Fruit fly (Drosophila melanogaster) whole organism, embryonic: ENCODE results near the gene Arpc2.

Source experiments
- B-H1 ChIP-seq: fragments of 200-800 bp; sonication (Bioruptor generic); IDR thresholded peaks from 3 replicates; pipeline ENCODE4 v1.3.6; 2022; ENCODE audit warnings: missing biosample characterization, missing genetic modification characterization
- Bgb ChIP-seq: fragments of 200-800 bp; sonication (Bioruptor generic); IDR thresholded peaks from 2 replicates; pipeline ENCODE4 v1.3.6; 2022; ENCODE audit warnings: missing biosample characterization, missing genetic modification characterization; ENCODE audit not compliant: partially characterized antibody
- CG12071 ChIP-seq: fragments of 200-800 bp; sonication (Bioruptor generic); optimal IDR thresholded peaks from 3 replicates; lab custom pipeline; 2018; ENCODE audit warnings: missing biosample characterization, mild to moderate bottlenecking, missing genetic modification characterization
- CG12219 ChIP-seq: fragments of 200-800 bp; sonication (Bioruptor generic); optimal IDR thresholded peaks from 3 replicates; lab custom pipeline; 2018; ENCODE audit warnings: missing biosample characterization, mild to moderate bottlenecking, missing genetic modification characterization
- CG1233 ChIP-seq: fragments of 200-800 bp; sonication (Bioruptor generic); optimal IDR thresholded peaks from 4 replicates; lab custom pipeline; 2018; ENCODE audit warnings: missing biosample characterization, mild to moderate bottlenecking, missing genetic modification characterization
- CG12659 ChIP-seq: fragments of 200-800 bp; sonication (Bioruptor generic); optimal IDR thresholded peaks from 3 replicates; lab custom pipeline; 2017; ENCODE audit warnings: mild to moderate bottlenecking, missing biosample characterization, missing genetic modification reagents, missing genetic modification characterization
- CG15269 ChIP-seq: fragments of 200-800 bp; sonication (Bioruptor generic); optimal IDR thresholded peaks from 2 replicates; lab custom pipeline; 2018; ENCODE audit warnings: missing biosample characterization, mild to moderate bottlenecking, missing genetic modification characterization, moderate library complexity
- CG1529 ChIP-seq: fragments of 200-800 bp; sonication (Bioruptor generic); optimal IDR thresholded peaks from 3 replicates; lab custom pipeline; 2018; ENCODE audit warnings: missing biosample characterization, missing genetic modification characterization
- CG15601 ChIP-seq: fragments of 200-800 bp; sonication (Bioruptor generic); optimal IDR thresholded peaks from 3 replicates; lab custom pipeline; 2019; ENCODE audit warnings: missing biosample characterization, mild to moderate bottlenecking, missing genetic modification characterization, moderate library complexity
- CG18262 ChIP-seq: fragments of 200-800 bp; optimal IDR thresholded peaks from 3 replicates; lab custom pipeline; 2019; ENCODE audit warnings: missing biosample characterization, mild to moderate bottlenecking, missing genetic modification characterization, moderate library complexity
- CG2116 ChIP-seq: fragments of 200-800 bp; sonication (Bioruptor generic); optimal IDR thresholded peaks from 3 replicates; lab custom pipeline; 2018; ENCODE audit warnings: missing biosample characterization, mild to moderate bottlenecking, missing genetic modification characterization
- CG2678 ChIP-seq: fragments of 200-800 bp; sonication (Bioruptor generic); optimal IDR thresholded peaks from 3 replicates; lab custom pipeline; 2019; ENCODE audit warnings: missing biosample characterization, mild to moderate bottlenecking, missing genetic modification characterization, moderate library complexity
- CG3847 ChIP-seq: fragments of 200-800 bp; sonication (Bioruptor generic); IDR thresholded peaks from 2 replicates; pipeline ENCODE4 v1.3.6; 2022; ENCODE audit warnings: missing biosample characterization, missing genetic modification characterization
- CG4424 ChIP-seq: fragments of 200-800 bp; sonication (Bioruptor generic); optimal IDR thresholded peaks from 3 replicates; lab custom pipeline; 2016; ENCODE audit warnings: missing biosample characterization, missing genetic modification characterization
- CG4707 ChIP-seq: fragments of 200-800 bp; sonication (Bioruptor generic); optimal IDR thresholded peaks from 2 replicates; lab custom pipeline; 2018; ENCODE audit warnings: missing biosample characterization, mild to moderate bottlenecking, missing genetic modification characterization, moderate library complexity
- CG8290 ChIP-seq, 3 experiments: fragments of 200-800 bp; sonication (Bioruptor generic); optimal IDR thresholded peaks; 2 replicates each; lab custom pipeline; 2016 to 2019; ENCODE audit warnings: missing biosample characterization in 3 of 3, missing genetic modification characterization in 3 of 3, mild to moderate bottlenecking in 2 of 3, moderate library complexity in 1 of 3
- CG9932 ChIP-seq: fragments of 200-800 bp; sonication (Bioruptor generic); IDR thresholded peaks from 2 replicates; pipeline ENCODE4 v1.3.6; 2022; ENCODE audit warnings: missing biosample characterization, missing genetic modification characterization
- CTCF ChIP-seq: fragments of 200-800 bp; sonication (Bioruptor generic); optimal IDR thresholded peaks from 2 replicates; lab custom pipeline; 2017; ENCODE audit warnings: missing biosample characterization, mild to moderate bottlenecking, missing genetic modification characterization, moderate library complexity
- Dek ChIP-seq: fragments of 200-800 bp; sonication (Bioruptor generic); optimal IDR thresholded peaks from 3 replicates; lab custom pipeline; 2019; ENCODE audit warnings: missing biosample characterization, mild to moderate bottlenecking, missing genetic modification characterization, moderate library complexity
- Dp ChIP-seq: fragments of 200-800 bp; sonication (Bioruptor generic); optimal IDR thresholded peaks from 2 replicates; lab custom pipeline; 2018; ENCODE audit warnings: missing biosample characterization, mild to moderate bottlenecking, missing genetic modification characterization, moderate library complexity
- Hmr ChIP-seq: fragments of 200-800 bp; sonication (Bioruptor generic); optimal IDR thresholded peaks from 3 replicates; lab custom pipeline; 2017; ENCODE audit warnings: mild to moderate bottlenecking, missing biosample characterization, missing genetic modification reagents, missing genetic modification characterization
- Hr51 ChIP-seq, 2 experiments: fragments of 200-800 bp; sonication (Bioruptor generic); optimal IDR thresholded peaks; 2 replicates in 1 of 2; 3 replicates in 1 of 2; lab custom pipeline; 2016 to 2018; ENCODE audit warnings: missing biosample characterization in 2 of 2, missing genetic modification characterization in 2 of 2, mild to moderate bottlenecking in 1 of 2, moderate library complexity in 1 of 2
- Hsf ChIP-seq: fragments of 200-800 bp; sonication (Bioruptor generic); optimal IDR thresholded peaks from 3 replicates; lab custom pipeline; 2016; ENCODE audit warnings: missing biosample characterization, missing genetic modification characterization
- Lhr ChIP-seq: fragments of 200-800 bp; sonication (Bioruptor generic); optimal IDR thresholded peaks from 3 replicates; lab custom pipeline; 2017; ENCODE audit warnings: mild to moderate bottlenecking, missing biosample characterization, missing genetic modification reagents, missing genetic modification characterization
- NfI ChIP-seq: fragments of 200-800 bp; sonication (Bioruptor generic); optimal IDR thresholded peaks from 3 replicates; lab custom pipeline; 2018; ENCODE audit warnings: missing biosample characterization, mild to moderate bottlenecking, missing genetic modification characterization, moderate library complexity
- Oli ChIP-seq: fragments of 200-800 bp; sonication (Bioruptor generic); optimal IDR thresholded peaks from 2 replicates; lab custom pipeline; 2018; ENCODE audit warnings: missing biosample characterization, mild to moderate bottlenecking, missing genetic modification characterization, moderate library complexity
- Poxn ChIP-seq: fragments of 200-800 bp; sonication (Bioruptor generic); IDR thresholded peaks from 2 replicates; pipeline ENCODE4 v1.3.6; 2022; ENCODE audit warnings: missing biosample characterization, missing genetic modification characterization
- Ptx1 ChIP-seq: fragments of 200-800 bp; sonication (Bioruptor generic); IDR thresholded peaks from 2 replicates; pipeline ENCODE4 v1.3.6; 2022; ENCODE audit warnings: missing biosample characterization, missing genetic modification characterization
- amos ChIP-seq: fragments of 200-800 bp; sonication (Bioruptor generic); IDR thresholded peaks from 2 replicates; pipeline ENCODE4 v1.3.6; 2022; ENCODE audit warnings: missing biosample characterization, missing genetic modification characterization; ENCODE audit not compliant: partially characterized antibody
- bsh ChIP-seq, 2 experiments: fragments of 200-800 bp; sonication (Bioruptor generic); optimal IDR thresholded peaks; 2 replicates each; lab custom pipeline; 2017 to 2018; ENCODE audit warnings: mild to moderate bottlenecking in 2 of 2, missing biosample characterization in 2 of 2, missing genetic modification characterization in 2 of 2, moderate library complexity in 1 of 2
- chm ChIP-seq: fragments of 200-800 bp; sonication (Bioruptor generic); IDR thresholded peaks from 2 replicates; pipeline ENCODE4 v1.3.6; 2022; ENCODE audit warnings: missing biosample characterization, missing genetic modification characterization
- ci ChIP-seq: fragments of 200-800 bp; sonication (Bioruptor generic); IDR thresholded peaks from 3 replicates; pipeline ENCODE4 v1.3.6; 2022; ENCODE audit warnings: missing biosample characterization, missing genetic modification characterization
- gfzf ChIP-seq: fragments of 200-800 bp; sonication (Bioruptor generic); optimal IDR thresholded peaks from 2 replicates; lab custom pipeline; 2016; ENCODE audit warnings: missing biosample characterization, mild to moderate bottlenecking, missing genetic modification characterization, moderate library complexity
- inv ChIP-seq: fragments of 200-800 bp; sonication (Bioruptor generic); IDR thresholded peaks from 2 replicates; pipeline ENCODE4 v1.3.6; 2022; ENCODE audit warnings: missing biosample characterization, missing genetic modification characterization; ENCODE audit not compliant: partially characterized antibody
- lab ChIP-seq: fragments of 200-800 bp; sonication (Bioruptor generic); optimal IDR thresholded peaks from 3 replicates; lab custom pipeline; 2017; ENCODE audit warnings: missing biosample characterization, missing genetic modification characterization, mild to moderate bottlenecking, moderate library complexity, missing genetic modification reagents
- lov ChIP-seq, 2 experiments: fragments of 200-800 bp in 1 of 2; fragments of >200 bp in 1 of 2; sonication (Bioruptor generic) in 1 of 2; IDR thresholded peaks in 1 of 2; optimal IDR thresholded peaks in 1 of 2; 2 replicates in 1 of 2; 3 replicates in 1 of 2; pipeline versions ENCODE4 v1.3.6 to Lab custom; 2017 to 2022; ENCODE audit warnings: missing biosample characterization in 1 of 2, missing genetic modification characterization in 1 of 2
- nom ChIP-seq: fragments of 200-800 bp; sonication (Bioruptor generic); optimal IDR thresholded peaks from 2 replicates; lab custom pipeline; 2017; ENCODE audit warnings: missing biosample characterization, missing genetic modification characterization, mild to moderate bottlenecking, moderate library complexity, missing genetic modification reagents
- odd ChIP-seq: fragments of 200-800 bp; sonication (Bioruptor generic); optimal IDR thresholded peaks from 2 replicates; lab custom pipeline; 2017; ENCODE audit warnings: missing biosample characterization, mild to moderate bottlenecking, missing genetic modification characterization
- pita ChIP-seq: fragments of 200-800 bp; sonication (Bioruptor generic); optimal IDR thresholded peaks from 2 replicates; lab custom pipeline; 2017; ENCODE audit warnings: missing biosample characterization, mild to moderate bottlenecking, missing genetic modification characterization
- sqz ChIP-seq: fragments of 200-800 bp; sonication (Bioruptor generic); optimal IDR thresholded peaks from 3 replicates; lab custom pipeline; 2018; ENCODE audit warnings: missing biosample characterization, mild to moderate bottlenecking, missing genetic modification characterization
- sug ChIP-seq: fragments of 200-800 bp; optimal IDR thresholded peaks from 2 replicates; lab custom pipeline; 2019; ENCODE audit warnings: missing biosample characterization, mild to moderate bottlenecking, missing genetic modification characterization, moderate library complexity
- trem ChIP-seq: fragments of 200-800 bp; optimal IDR thresholded peaks from 3 replicates; lab custom pipeline; 2019; ENCODE audit warnings: missing biosample characterization, mild to moderate bottlenecking, missing genetic modification characterization, moderate library complexity

The Arpc2 gene

dm6 chr2L:20464385-20464784 lies 47.5 kb downstream of the Arpc2 start (continued):
- peak; percentile 81 for TF ChIP-seq Bgb (GFP tag; lab: Robert Waterston, UW)
- TF ChIP-seq Hr51 (GFP tag; optimal IDR thresholded peaks at IDR 0.05; lab: Kevin White, UChicago): peak in 1 of 2 experiments; percentile 35
- TF ChIP-seq Lhr (GFP tag; lab: Kevin White, UChicago): peak; percentile 46
- no peak for TF ChIP-seq CG8290 (GFP tag; optimal IDR thresholded peaks at IDR 0.05; lab: Kevin White, UChicago)
- TF ChIP-seq CG8290 (tag; optimal IDR thresholded peaks at IDR 0.05; lab: Kevin White, UChicago): peak; percentile 23 to 35
- no peak for TF ChIP-seq B-H1 (GFP tag; lab: Robert Waterston, UW)
- no peak for TF ChIP-seq sqz (GFP tag; lab: Kevin White, UChicago)
- TF ChIP-seq bsh (GFP tag; optimal IDR thresholded peaks at IDR 0.05; lab: Kevin White, UChicago): peak in 1 of 2 experiments; percentile 50
- no peak for TF ChIP-seq CG2116
- peak; percentile 27 for TF ChIP-seq CG1529 (GFP tag; lab: Kevin White, UChicago)
- peak; percentile 28 for TF ChIP-seq CG18262 (tag; lab: Kevin White, UChicago)
- TF ChIP-seq chm (GFP tag; lab: Robert Waterston, UW): 0 out of 2 replicates have a peak, but pooled peaks have one; percentile 17
- TF ChIP-seq amos (GFP tag; lab: Robert Waterston, UW): peak; percentile 69
- peak; percentile 30 for TF ChIP-seq CG2678 (tag; lab: Kevin White, UChicago)
- peak; percentile 31 for TF ChIP-seq CG1233
- TF ChIP-seq ci (GFP tag; lab: Robert Waterston, UW): peak; percentile 50; the same call in 1 of the 3 replicates
- TF ChIP-seq Ptx1: 0 out of 2 replicates have a peak, but pooled peaks have one; percentile 33
- TF ChIP-seq CG15601 (tag; lab: Kevin White, UChicago): peak; percentile 18
- TF ChIP-seq NfI (GFP tag; lab: Kevin White, UChicago): peak; percentile 59
- no peak for TF ChIP-seq Oli (tag; lab: Kevin White, UChicago)
- peak; percentile 33 for TF ChIP-seq Dek
- TF ChIP-seq Hsf (GFP tag; lab: Kevin White, UChicago): peak; percentile 33
- TF ChIP-seq gfzf: no peak
- TF ChIP-seq CG15269 (tag; lab: Kevin White, UChicago): peak; percentile 33
- TF ChIP-seq CTCF (GFP tag; lab: Kevin White, UChicago): peak; percentile 94
- TF ChIP-seq lab (GFP tag; lab: Kevin White, UChicago): peak; percentile 29
- TF ChIP-seq odd (GFP tag; lab: Kevin White, UChicago): no peak
- TF ChIP-seq lov (optimal IDR thresholded peaks at IDR 0.05; lab: Kevin White, UChicago): no peak
- no peak for TF ChIP-seq lov (GFP tag; IDR thresholded peaks at IDR 0.05; lab: Robert Waterston, UW)
- peak; percentile 26 for TF ChIP-seq trem (tag; lab: Kevin White, UChicago)
- peak; percentile 31; the same call in 1 of the 2 replicates for TF ChIP-seq inv (GFP tag; lab: Robert Waterston, UW)
- peak; percentile 49 for TF ChIP-seq CG4424 (GFP tag; lab: Kevin White, UChicago)
- TF ChIP-seq Poxn (GFP tag; lab: Robert Waterston, UW): no peak
- TF ChIP-seq pita (GFP tag; lab: Kevin White, UChicago): peak; percentile 1
- peak; percentile 37 for TF ChIP-seq sug (tag; lab: Kevin White, UChicago)
- peak; percentile 37 for TF ChIP-seq Dp (GFP tag; lab: Kevin White, UChicago)
- no peak for TF ChIP-seq nom (GFP tag; lab: Kevin White, UChicago)
- peak; percentile 17; the same call in 1 of the 2 replicates for TF ChIP-seq CG9932 (GFP tag; lab: Robert Waterston, UW)
- peak; percentile 11 for TF ChIP-seq CG12659 (GFP tag; lab: Kevin White, UChicago)
- TF ChIP-seq CG4707: peak; percentile 68
- TF ChIP-seq CG3847 (GFP tag; lab: Robert Waterston, UW): no peak
- TF ChIP-seq CG12219 (GFP tag; lab: Kevin White, UChicago): peak; percentile 5
- TF ChIP-seq CG12071 (GFP tag; lab: Kevin White, UChicago): peak; percentile 27
- peak; percentile 31 for TF ChIP-seq Hmr (GFP tag; lab: Kevin White, UChicago)
